Fruit fly (Drosophila melanogaster) ovary, adult (tissue): ENCODE results near the gene AttD.

Experiments
- CG17801 ChIP-seq: fragments of 200-800 bp; optimal IDR thresholded peaks from 2 replicates; lab custom pipeline; 2019; ENCODE audit warnings: missing biosample characterization, mild to moderate bottlenecking, missing genetic modification characterization, moderate library complexity; ENCODE audit not compliant: partially characterized antibody

Gene AttD

dm6 chr3R:17624968-17625367 lies at the start of gene AttD:
Gene AttD, plus strand, starts transcription at chr3R:17625268.
- TF ChIP-seq CG17801 (GFP tag; lab: Kevin White, UChicago) = no peak

DNA sequence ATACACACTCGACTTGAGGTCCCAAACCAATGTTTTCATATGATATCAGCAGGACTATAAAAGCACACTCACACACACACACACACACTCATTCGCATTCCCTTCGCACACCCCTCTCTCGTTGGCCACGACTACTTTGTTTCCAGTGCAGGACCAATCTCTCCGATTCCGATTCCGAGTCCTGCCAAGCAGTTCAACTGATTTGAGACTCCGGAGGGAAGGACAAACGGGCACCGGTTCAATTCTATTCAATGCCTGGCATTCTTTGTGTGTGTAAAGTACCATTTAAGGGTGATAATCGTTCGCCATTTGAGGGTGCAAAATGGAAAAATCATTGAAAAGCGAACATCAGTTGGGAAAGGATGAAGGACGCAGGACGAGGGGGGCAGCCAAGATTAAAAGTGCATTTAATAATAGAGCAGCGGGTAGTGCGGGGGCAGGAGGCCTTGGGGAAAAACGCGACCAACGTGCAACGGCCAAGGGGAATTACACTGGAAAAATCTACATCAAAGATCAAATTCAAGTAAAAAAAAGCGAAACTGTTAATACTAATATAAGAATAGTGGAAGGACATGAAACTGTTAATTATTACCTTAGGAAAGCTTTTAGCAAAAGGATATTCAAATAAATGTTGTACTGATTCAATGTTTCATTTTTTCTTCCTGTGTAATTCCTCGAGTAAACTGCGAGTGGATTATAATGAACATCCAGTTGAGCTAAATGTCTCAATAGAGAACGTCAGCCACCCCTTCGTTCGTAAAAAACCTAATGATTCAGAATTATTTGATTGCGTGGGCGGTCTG lies 41.2 kb upstream of the AttD start:
- TF ChIP-seq CG17801 (GFP tag; lab: Kevin White, UChicago) = no peak

dm6 chr3R:17588805-17589204 lies 36.3 kb upstream of the AttD start:
- no peak for TF ChIP-seq CG17801 (GFP tag; lab: Kevin White, UChicago)

DNA sequence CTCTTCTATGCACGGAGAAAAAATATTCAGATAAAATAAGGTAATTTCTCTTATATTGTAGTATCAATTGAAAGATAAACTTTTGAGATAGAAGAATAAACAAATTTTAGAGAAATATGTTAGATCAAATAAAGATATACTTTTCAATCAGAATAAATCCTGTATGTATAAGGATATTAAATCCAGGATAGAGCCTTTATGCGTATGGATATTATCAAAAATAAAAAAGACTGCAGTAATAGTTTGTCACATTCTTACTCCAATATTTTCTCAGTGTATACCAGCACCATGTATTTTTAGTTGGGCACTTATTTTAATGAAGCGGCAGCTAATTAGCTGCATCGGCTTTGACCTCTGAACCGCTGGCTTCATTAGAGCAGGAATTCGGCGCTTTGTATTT lies 33.2 kb upstream of the AttD start:
- TF ChIP-seq CG17801 (GFP tag; lab: Kevin White, UChicago) = no peak

DNA sequence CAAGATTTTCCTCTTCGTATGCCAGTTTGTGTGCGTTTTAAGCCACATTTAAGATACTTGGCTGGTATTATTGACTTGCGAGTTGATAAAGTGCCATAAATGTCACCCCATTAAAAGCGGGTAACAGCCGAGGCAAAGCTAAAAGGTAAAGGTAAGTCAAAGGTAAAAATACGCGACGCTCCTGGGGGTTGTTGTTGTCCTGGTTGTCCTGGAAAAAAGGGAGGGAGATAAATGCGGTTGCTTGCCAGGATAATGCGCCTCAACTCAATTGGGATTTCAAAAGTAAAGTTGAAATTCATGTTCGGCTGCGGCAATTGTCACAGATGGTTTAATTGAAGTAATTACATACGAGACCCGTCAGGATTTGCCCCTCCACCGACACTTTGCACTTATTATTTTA lies 31.6 kb upstream of the AttD start:
- no peak for TF ChIP-seq CG17801 (GFP tag; lab: Kevin White, UChicago)

dm6 chr3R:17594086-17594485 lies 31.0 kb upstream of the AttD start, which contains the start of gene Sgs5bis:
Gene Sgs5bis, plus strand, starts transcription at chr3R:17594386.
- TF ChIP-seq CG17801 (GFP tag; lab: Kevin White, UChicago) = no peak

DNA sequence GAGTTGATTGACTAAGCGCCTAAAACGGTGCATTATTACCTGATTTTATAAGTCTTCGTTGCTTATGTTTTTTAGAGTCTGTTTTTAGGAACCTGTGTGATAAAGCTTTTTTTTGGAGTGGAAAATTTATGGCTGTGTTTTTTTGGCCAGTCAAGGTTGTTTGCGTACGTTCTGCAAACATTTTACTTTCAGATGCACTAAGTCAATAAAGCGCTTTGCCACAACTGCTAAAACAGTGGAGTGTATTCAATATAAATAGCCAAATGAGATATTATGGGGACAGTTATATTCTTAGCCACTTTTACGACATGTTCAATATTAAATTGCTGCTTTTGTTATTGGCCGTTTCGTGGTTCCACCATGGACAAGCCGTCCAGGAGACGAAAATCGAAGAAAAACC lies 30.0 kb upstream of the AttD start, which contains the start of gene Sgs5:
TSS of gene Sgs5 (plus strand) at position 279 of the 400 bp plus-strand sequence.
- no peak for TF ChIP-seq CG17801 (GFP tag; lab: Kevin White, UChicago)

DNA sequence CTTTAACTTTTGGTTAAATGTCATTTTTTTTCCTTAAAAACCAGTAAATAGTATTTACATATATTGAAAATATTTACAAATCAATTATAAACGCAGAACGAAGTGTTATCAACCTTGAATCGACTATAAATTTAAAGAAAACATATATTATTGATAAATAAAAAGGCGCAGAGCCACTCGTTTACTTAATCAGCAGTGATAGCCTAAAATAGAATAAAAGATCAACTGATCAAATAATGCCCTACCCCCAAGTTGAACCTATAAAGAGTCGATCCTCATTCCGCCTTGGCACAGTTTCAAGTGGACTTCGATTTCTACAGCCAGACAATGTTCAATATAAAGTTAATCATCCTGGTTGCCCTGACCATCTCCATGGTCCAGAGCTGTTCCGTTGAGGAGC lies 28.8 kb upstream of the AttD start, which contains the start of gene CG7606:
TSS of gene CG7606 (plus strand) at position 301 of the 400 bp plus-strand sequence.
- no peak for TF ChIP-seq CG17801 (GFP tag; lab: Kevin White, UChicago)

DNA sequence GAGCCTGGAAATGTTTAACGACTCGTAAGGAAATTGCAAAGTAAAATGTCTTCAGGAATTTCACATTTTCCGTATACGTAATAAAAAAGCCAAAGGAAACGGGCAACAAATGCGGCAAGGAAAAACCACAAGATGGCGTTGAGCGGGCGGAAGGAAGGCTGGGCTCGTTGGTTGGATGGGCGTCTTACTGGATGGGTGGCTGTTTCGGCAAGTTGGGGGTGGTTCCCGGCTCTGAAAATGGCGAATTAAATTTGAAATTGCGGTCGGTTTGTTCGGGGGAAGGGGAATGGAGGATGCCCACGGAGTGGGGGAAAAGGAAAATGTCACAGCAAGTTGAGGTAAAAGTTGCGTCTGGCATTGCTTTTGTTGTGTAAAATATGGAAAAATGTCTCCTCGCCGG lies 25.4 kb upstream of the AttD start:
- TF ChIP-seq CG17801 (GFP tag; lab: Kevin White, UChicago) = no peak

- no peak for TF ChIP-seq CG17801 (GFP tag; lab: Kevin White, UChicago)
Measured at dm6 chr3R:17601866-17602265, 23.2 kb upstream of the AttD start.

- TF ChIP-seq CG17801 (GFP tag; lab: Kevin White, UChicago) = no peak
Measured at dm6 chr3R:17602974-17603373, 22.1 kb upstream of the AttD start.

dm6 chr3R:17603717-17604116 lies 21.4 kb upstream of the AttD start:
- TF ChIP-seq CG17801 (GFP tag; lab: Kevin White, UChicago) = no peak

DNA sequence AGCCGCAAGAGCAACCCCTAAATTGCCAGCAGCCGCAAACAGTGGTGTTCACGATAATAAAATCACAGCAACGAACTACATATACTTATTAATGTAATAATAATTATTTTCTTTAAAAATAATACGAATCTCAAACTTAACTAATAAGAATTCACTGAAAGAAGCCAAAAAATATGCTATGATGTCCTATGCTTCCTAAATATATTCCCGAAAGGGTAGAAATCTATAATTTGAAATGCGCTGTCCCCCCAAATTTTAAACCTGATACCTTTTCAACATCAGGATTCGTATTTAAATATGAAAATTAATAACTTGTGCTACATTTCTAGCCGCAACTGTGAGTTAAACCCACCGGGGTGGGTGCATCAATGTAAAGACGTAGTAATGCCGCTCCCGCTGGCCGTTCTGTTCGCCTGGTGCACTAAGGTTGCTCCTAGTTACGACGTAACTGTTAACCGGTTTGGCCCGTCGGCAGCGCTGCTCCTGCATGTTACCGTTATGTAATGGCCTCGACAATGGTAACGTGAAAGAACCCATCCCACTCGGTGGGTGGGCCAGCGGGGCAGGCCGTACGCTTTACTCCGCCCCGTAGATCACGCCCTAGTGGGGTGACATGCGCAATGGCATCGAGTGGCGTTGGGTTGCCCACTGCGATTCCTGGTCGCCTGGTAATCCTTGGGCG lies 20.7 kb upstream of the AttD start:
- no peak for TF ChIP-seq CG17801 (GFP tag; lab: Kevin White, UChicago)

DNA sequence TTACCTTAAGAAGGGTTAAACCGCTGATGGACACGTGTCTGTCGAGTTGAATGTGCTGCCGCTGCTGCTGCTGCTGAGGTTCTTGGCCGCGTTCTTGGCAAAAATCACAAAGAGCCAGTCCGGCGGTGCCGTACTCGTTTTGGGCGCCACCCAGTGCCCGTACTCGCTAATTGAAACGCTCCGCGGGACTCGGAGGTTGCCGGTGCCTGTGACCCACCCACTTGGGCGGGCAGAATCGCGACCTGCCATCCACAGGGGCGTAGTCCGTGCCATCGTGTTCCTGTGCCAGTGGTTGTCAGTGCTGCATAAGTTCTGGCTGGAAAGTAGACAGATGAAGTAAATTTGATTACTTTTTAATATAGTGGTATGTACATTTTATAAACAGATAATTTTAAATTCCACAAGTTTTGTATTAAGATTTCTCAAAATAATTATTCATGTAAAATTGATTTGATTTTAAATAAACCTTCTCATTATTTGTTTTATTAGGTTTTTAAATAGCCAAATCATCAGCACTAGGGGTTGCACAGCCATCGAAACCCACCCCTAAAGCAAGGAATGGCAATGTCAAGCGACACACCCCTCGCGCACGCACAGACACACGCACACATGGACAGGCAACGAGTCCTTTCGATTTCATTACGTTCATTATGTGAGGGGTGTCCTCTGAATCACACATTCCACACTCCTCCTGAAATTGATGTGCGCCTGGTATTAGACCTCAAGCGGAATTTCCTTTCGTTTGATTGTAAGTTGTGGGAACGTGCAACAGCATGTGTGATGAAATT lies 20.0 kb upstream of the AttD start:
- no peak for TF ChIP-seq CG17801 (GFP tag; lab: Kevin White, UChicago)

dm6 chr3R:17605872-17606271 lies 19.2 kb upstream of the AttD start, which contains the start of gene sll:
Gene sll, plus strand, starts transcription at chr3R:17606106.
- TF ChIP-seq CG17801 (GFP tag; lab: Kevin White, UChicago) = no peak
